Fruit fly (Drosophila melanogaster) whole organism, embryonic: Measurements from ENCODE around the gene CG7879.

Source experiments
- Antp ChIP-seq: fragments of 200-800 bp; sonication (Bioruptor generic); optimal IDR thresholded peaks from 3 replicates; lab custom pipeline; 2016; ENCODE audit warnings: missing biosample characterization, missing genetic modification characterization
- Bdp1 ChIP-seq: fragments of 200-800 bp; sonication (Bioruptor generic); optimal IDR thresholded peaks from 3 replicates; lab custom pipeline; 2016; ENCODE audit warnings: missing biosample characterization, missing genetic modification characterization
- CG10543 ChIP-seq: fragments of 200-800 bp; sonication (Bioruptor generic); optimal IDR thresholded peaks from 3 replicates; lab custom pipeline; 2017; ENCODE audit warnings: missing biosample characterization, mild to moderate bottlenecking, missing genetic modification characterization, moderate library complexity
- CG10565 ChIP-seq: fragments of 200-800 bp; sonication (Bioruptor generic); optimal IDR thresholded peaks from 3 replicates; lab custom pipeline; 2016; ENCODE audit warnings: missing biosample characterization, mild to moderate bottlenecking, missing genetic modification characterization
- CG14710 ChIP-seq: fragments of 200-800 bp; sonication (Bioruptor generic); optimal IDR thresholded peaks from 3 replicates; lab custom pipeline; 2019; ENCODE audit warnings: missing biosample characterization, mild to moderate bottlenecking, missing genetic modification characterization, moderate library complexity
- CG1647 ChIP-seq: fragments of 200-800 bp; sonication (Bioruptor generic); optimal IDR thresholded peaks from 3 replicates; lab custom pipeline; 2016; ENCODE audit warnings: missing biosample characterization, missing genetic modification characterization
- CG18476 ChIP-seq: fragments of 200-800 bp; sonication (Bioruptor generic); optimal IDR thresholded peaks from 2 replicates; lab custom pipeline; 2016; ENCODE audit warnings: missing biosample characterization, mild to moderate bottlenecking, missing genetic modification characterization
- CG18764 ChIP-seq: fragments of 200-800 bp; sonication (Bioruptor generic); optimal IDR thresholded peaks from 3 replicates; lab custom pipeline; 2016; ENCODE audit warnings: missing biosample characterization, missing genetic modification characterization
- CG3838 ChIP-seq: fragments of 200-800 bp; sonication (Bioruptor generic); optimal IDR thresholded peaks from 3 replicates; lab custom pipeline; 2016; ENCODE audit warnings: missing biosample characterization, missing genetic modification characterization
- CG4282 ChIP-seq: fragments of 200-800 bp; sonication (Bioruptor generic); optimal IDR thresholded peaks from 2 replicates; lab custom pipeline; 2016; ENCODE audit warnings: missing biosample characterization, missing genetic modification characterization
- CG4820 ChIP-seq: fragments of 200-800 bp; sonication (Bioruptor generic); optimal IDR thresholded peaks from 3 replicates; lab custom pipeline; 2016; ENCODE audit warnings: missing biosample characterization, missing genetic modification characterization
- CG6854 ChIP-seq: fragments of 200-800 bp; sonication (Bioruptor generic); optimal IDR thresholded peaks from 3 replicates; lab custom pipeline; 2017; ENCODE audit warnings: missing biosample characterization, mild to moderate bottlenecking, missing genetic modification characterization
- CG7928 ChIP-seq: fragments of 200-800 bp; sonication (Bioruptor generic); optimal IDR thresholded peaks from 2 replicates; lab custom pipeline; 2017; ENCODE audit warnings: missing biosample characterization, mild to moderate bottlenecking, missing genetic modification characterization
- CHES-1-like ChIP-seq: fragments of 200-800 bp; sonication (Bioruptor generic); optimal IDR thresholded peaks from 2 replicates; lab custom pipeline; 2016; ENCODE audit warnings: missing biosample characterization, missing genetic modification characterization
- Deaf1 ChIP-seq: fragments of 200-800 bp; optimal IDR thresholded peaks from 3 replicates; lab custom pipeline; 2019; ENCODE audit warnings: missing biosample characterization, mild to moderate bottlenecking, missing genetic modification characterization, moderate library complexity
- Fer2 ChIP-seq: fragments of 200-800 bp; sonication (Bioruptor generic); optimal IDR thresholded peaks from 2 replicates; lab custom pipeline; 2018; ENCODE audit warnings: missing biosample characterization, mild to moderate bottlenecking, missing genetic modification characterization, moderate library complexity
- Hey ChIP-seq: fragments of 200-800 bp; sonication (Bioruptor generic); optimal IDR thresholded peaks from 3 replicates; lab custom pipeline; 2018; ENCODE audit warnings: missing biosample characterization, mild to moderate bottlenecking, missing genetic modification characterization
- HmgD ChIP-seq: fragments of 200-800 bp; sonication (Bioruptor generic); optimal IDR thresholded peaks from 3 replicates; lab custom pipeline; 2016; ENCODE audit warnings: missing biosample characterization, missing genetic modification characterization
- HmgZ ChIP-seq: fragments of 200-800 bp; sonication (Bioruptor generic); optimal IDR thresholded peaks from 2 replicates; lab custom pipeline; 2018; ENCODE audit warnings: missing biosample characterization, mild to moderate bottlenecking, missing genetic modification characterization
- Hr3 ChIP-seq: fragments of 200-800 bp; sonication (Bioruptor generic); optimal IDR thresholded peaks from 3 replicates; lab custom pipeline; 2016; ENCODE audit warnings: missing biosample characterization, missing genetic modification characterization
- Hr78 ChIP-seq, 2 experiments: fragments of 200-800 bp in 1 of 2; fragments of >200 bp in 1 of 2; sonication (Bioruptor generic) in 1 of 2; optimal IDR thresholded peaks; 2 replicates each; lab custom pipeline; 2017 to 2019; ENCODE audit warnings: missing biosample characterization in 2 of 2, missing genetic modification characterization in 2 of 2, mild to moderate bottlenecking in 1 of 2, moderate library complexity in 1 of 2
- MTF-1 ChIP-seq: fragments of 200-800 bp; sonication (Bioruptor generic); optimal IDR thresholded peaks from 2 replicates; lab custom pipeline; 2018; ENCODE audit warnings: missing biosample characterization, mild to moderate bottlenecking, missing genetic modification characterization, borderline replicate concordance
- Mad ChIP-seq: fragments of 200-800 bp; sonication (Bioruptor generic); optimal IDR thresholded peaks from 2 replicates; lab custom pipeline; 2016; ENCODE audit warnings: missing biosample characterization, missing genetic modification characterization
- Med ChIP-seq: fragments of 200-800 bp; sonication (Bioruptor generic); peaks from one replicate; lab custom pipeline; 2016; ENCODE audit warnings: missing biosample characterization, missing genetic modification characterization, mild to moderate bottlenecking, inconsistent platforms, moderate library complexity
- Oaz ChIP-seq: fragments of 200-800 bp; sonication (Bioruptor generic); IDR thresholded peaks from 2 replicates; pipeline ENCODE4 v1.3.6; 2022; ENCODE audit warnings: missing biosample characterization, missing genetic modification characterization
- Pdp1 ChIP-seq, 2 experiments: fragments of 200-800 bp; sonication (Bioruptor generic); optimal IDR thresholded peaks; 3 replicates each; lab custom pipeline; 2016; ENCODE audit warnings: missing biosample characterization in 2 of 2, missing genetic modification characterization in 2 of 2, mild to moderate bottlenecking in 1 of 2, moderate library complexity in 1 of 2
- Ptx1 ChIP-seq: fragments of 200-800 bp; sonication (Bioruptor generic); IDR thresholded peaks from 2 replicates; pipeline ENCODE4 v1.3.6; 2022; ENCODE audit warnings: missing biosample characterization, missing genetic modification characterization
- Rfx ChIP-seq: fragments of 200-800 bp; sonication (Bioruptor generic); IDR thresholded peaks from 2 replicates; pipeline ENCODE4 v1.3.6; 2022; ENCODE audit warnings: missing biosample characterization, missing genetic modification characterization
- Sry-δ ChIP-seq: fragments of 200-800 bp; sonication (Bioruptor generic); optimal IDR thresholded peaks from 2 replicates; lab custom pipeline; 2016; ENCODE audit warnings: missing biosample characterization, missing genetic modification characterization
- Xrp1 ChIP-seq: fragments of 200-800 bp; sonication (Bioruptor generic); IDR thresholded peaks from 2 replicates; pipeline ENCODE4 v1.3.6; 2022; ENCODE audit warnings: missing biosample characterization, missing genetic modification characterization
- abd-A ChIP-seq: fragments of 200-800 bp; sonication (Bioruptor generic); optimal IDR thresholded peaks from 3 replicates; lab custom pipeline; 2019; ENCODE audit warnings: missing biosample characterization, mild to moderate bottlenecking, missing genetic modification characterization, moderate library complexity
- bbx ChIP-seq: fragments of 200-800 bp; sonication (Bioruptor generic); IDR thresholded peaks from 2 replicates; pipeline ENCODE4 v1.3.6; 2022; ENCODE audit warnings: missing biosample characterization, missing genetic modification characterization; ENCODE audit not compliant: partially characterized antibody
- bsh ChIP-seq, 2 experiments: fragments of 200-800 bp; sonication (Bioruptor generic); optimal IDR thresholded peaks; 2 replicates each; lab custom pipeline; 2017 to 2018; ENCODE audit warnings: mild to moderate bottlenecking in 2 of 2, missing biosample characterization in 2 of 2, missing genetic modification characterization in 2 of 2, moderate library complexity in 1 of 2
- btn ChIP-seq: fragments of 200-800 bp; sonication (Bioruptor generic); optimal IDR thresholded peaks from 2 replicates; lab custom pipeline; 2016; ENCODE audit warnings: missing biosample characterization, missing genetic modification characterization
- cas ChIP-seq: fragments of 200-800 bp; sonication (Bioruptor generic); IDR thresholded peaks from 2 replicates; pipeline ENCODE4 v1.3.6; 2022; ENCODE audit warnings: missing biosample characterization, missing genetic modification characterization
- chm ChIP-seq: fragments of 200-800 bp; sonication (Bioruptor generic); IDR thresholded peaks from 2 replicates; pipeline ENCODE4 v1.3.6; 2022; ENCODE audit warnings: missing biosample characterization, missing genetic modification characterization
- crc ChIP-seq: fragments of 200-800 bp; sonication (Bioruptor generic); optimal IDR thresholded peaks from 2 replicates; lab custom pipeline; 2016; ENCODE audit warnings: missing biosample characterization, missing genetic modification characterization
- cwo ChIP-seq: fragments of 200-800 bp; sonication (Bioruptor generic); optimal IDR thresholded peaks from 3 replicates; lab custom pipeline; 2017; ENCODE audit warnings: missing biosample characterization, missing genetic modification characterization, mild to moderate bottlenecking, moderate library complexity, missing genetic modification reagents
- dysf ChIP-seq: fragments of 200-800 bp; sonication (Bioruptor generic); IDR thresholded peaks from 3 replicates; pipeline ENCODE4 v1.3.6; 2022; ENCODE audit warnings: missing biosample characterization, missing genetic modification characterization
- exex ChIP-seq: fragments of 200-800 bp; sonication (Bioruptor generic); optimal IDR thresholded peaks from 4 replicates; lab custom pipeline; 2018; ENCODE audit warnings: missing biosample characterization, mild to moderate bottlenecking, missing genetic modification characterization, moderate library complexity
- fu2 ChIP-seq: fragments of 200-800 bp; sonication (Bioruptor generic); optimal IDR thresholded peaks from 2 replicates; lab custom pipeline; 2016; ENCODE audit warnings: missing biosample characterization, missing genetic modification characterization
- gem ChIP-seq: fragments of 200-800 bp; sonication (Bioruptor generic); optimal IDR thresholded peaks from 2 replicates; lab custom pipeline; 2019; ENCODE audit warnings: missing biosample characterization, mild to moderate bottlenecking, missing genetic modification characterization, moderate library complexity
- grn ChIP-seq: fragments of 200-800 bp; sonication (Bioruptor generic); optimal IDR thresholded peaks from 3 replicates; lab custom pipeline; 2017; ENCODE audit warnings: missing biosample characterization, missing genetic modification characterization
- hth ChIP-seq: fragments of >200 bp; optimal IDR thresholded peaks from 2 replicates; lab custom pipeline; 2017; ENCODE audit warnings: inconsistent platforms
- sens-2 ChIP-seq: fragments of 200-800 bp; sonication (Bioruptor generic); IDR thresholded peaks from 2 replicates; pipeline ENCODE4 v1.3.6; 2022; ENCODE audit warnings: missing biosample characterization, missing genetic modification characterization
- sob ChIP-seq: fragments of 200-800 bp; sonication (Bioruptor generic); IDR thresholded peaks from 2 replicates; pipeline ENCODE4 v1.3.6; 2022; ENCODE audit warnings: missing biosample characterization, missing genetic modification characterization
- stc ChIP-seq: fragments of 200-800 bp; sonication (Bioruptor generic); IDR thresholded peaks from 2 replicates; pipeline ENCODE4 v1.3.6; 2022; ENCODE audit warnings: missing biosample characterization, missing genetic modification characterization
- sug ChIP-seq: fragments of 200-800 bp; optimal IDR thresholded peaks from 2 replicates; lab custom pipeline; 2019; ENCODE audit warnings: missing biosample characterization, mild to moderate bottlenecking, missing genetic modification characterization, moderate library complexity
- tgo ChIP-seq: fragments of 200-800 bp; sonication (Bioruptor generic); IDR thresholded peaks from 3 replicates; pipeline ENCODE4 v1.3.6; 2022; ENCODE audit warnings: missing biosample characterization, missing genetic modification characterization
- tna ChIP-seq: fragments of 200-800 bp; sonication (Bioruptor generic); IDR thresholded peaks from 2 replicates; pipeline ENCODE4 v1.3.6; 2022; ENCODE audit warnings: missing biosample characterization, missing genetic modification characterization; ENCODE audit not compliant: partially characterized antibody

The CG7879 gene

dm6 chr3L:1548345-1548970, 19.9 kb downstream of the CG7879 start (continued):
- TF ChIP-seq Pdp1 (GFP tag; optimal IDR thresholded peaks at IDR 0.05; lab: Kevin White, UChicago) = peak; percentile 46 to 59
- peak; percentile 25 for TF ChIP-seq HmgZ (tag; lab: Kevin White, UChicago)
- peak; percentile 81 for TF ChIP-seq gem (tag; lab: Kevin White, UChicago)
- TF ChIP-seq stc (GFP tag; lab: Robert Waterston, UW) = no peak
- no peak for TF ChIP-seq cwo (GFP tag; lab: Kevin White, UChicago)
- no peak for TF ChIP-seq CG4282 (GFP tag; lab: Kevin White, UChicago)
- no peak for TF ChIP-seq bbx (GFP tag; lab: Robert Waterston, UW)
- TF ChIP-seq dysf (GFP tag; lab: Robert Waterston, UW) = peak; percentile 73
- peak; percentile 87 for TF ChIP-seq Med (GFP tag; lab: Kevin White, UChicago)
- TF ChIP-seq fu2 = peak; percentile 34
- TF ChIP-seq CG6854 (GFP tag; lab: Kevin White, UChicago) = peak; percentile 41
- peak; percentile 43 for TF ChIP-seq crc (GFP tag; lab: Kevin White, UChicago)
- TF ChIP-seq Antp (GFP tag; lab: Kevin White, UChicago) = peak; percentile 16
- TF ChIP-seq Xrp1 (GFP tag; lab: Robert Waterston, UW) = peak; percentile 46; the same call in 1 of the 2 replicates
- no peak for TF ChIP-seq sens-2 (GFP tag; lab: Robert Waterston, UW)
- no peak for TF ChIP-seq btn (GFP tag; lab: Kevin White, UChicago)
- TF ChIP-seq hth (lab: Kevin White, UChicago) = no peak
- no peak for TF ChIP-seq Sry-δ (GFP tag; lab: Kevin White, UChicago)
- TF ChIP-seq Deaf1 (tag; lab: Kevin White, UChicago) = peak; percentile 49
- 0 out of 2 replicates have a peak, but pooled peaks have one; percentile 17 for TF ChIP-seq Oaz
- TF ChIP-seq Ptx1 (GFP tag; lab: Robert Waterston, UW) = peak; percentile 36; the same call in 1 of the 2 replicates
- TF ChIP-seq HmgD (GFP tag; lab: Kevin White, UChicago) = no peak
- TF ChIP-seq abd-A (tag; lab: Kevin White, UChicago) = no peak
- peak; percentile 90 for TF ChIP-seq sug (tag; lab: Kevin White, UChicago)
- TF ChIP-seq grn (GFP tag; lab: Kevin White, UChicago) = peak; percentile 68
- TF ChIP-seq Hey (tag; lab: Kevin White, UChicago) = peak; percentile 24
- TF ChIP-seq CG7928 (GFP tag; lab: Kevin White, UChicago) = peak; percentile 18
- peak; percentile 25 for TF ChIP-seq Fer2 (tag; lab: Kevin White, UChicago)
- peak in 1 of 2 experiments; percentile 21 for TF ChIP-seq bsh (GFP tag; optimal IDR thresholded peaks at IDR 0.05; lab: Kevin White, UChicago)
- peak; percentile 45; the same call in 1 of the 3 replicates for TF ChIP-seq tgo (GFP tag; lab: Robert Waterston, UW)
- TF ChIP-seq CG14710 (tag; lab: Kevin White, UChicago) = peak; percentile 24
- TF ChIP-seq CG1647 = peak; percentile 20
- peak; percentile 27; the same call in 1 of the 2 replicates for TF ChIP-seq sob
- no peak for TF ChIP-seq Mad (GFP tag; lab: Kevin White, UChicago)
- no peak for TF ChIP-seq tna (GFP tag; lab: Robert Waterston, UW)
- no peak for TF ChIP-seq CG10565
- peak; percentile 21 for TF ChIP-seq MTF-1 (GFP tag; lab: Kevin White, UChicago)
- peak; percentile 98 for TF ChIP-seq exex (tag; lab: Kevin White, UChicago)
- TF ChIP-seq chm (GFP tag; lab: Robert Waterston, UW) = no peak
- TF ChIP-seq Bdp1 (GFP tag; lab: Kevin White, UChicago) = no peak
- no peak for TF ChIP-seq cas (GFP tag; lab: Robert Waterston, UW)
- peak; percentile 22 for TF ChIP-seq CG18764 (GFP tag; lab: Kevin White, UChicago)
- peak; percentile 37 for TF ChIP-seq CG4820 (GFP tag; lab: Kevin White, UChicago)
- peak; percentile 54; the same call in 1 of the 2 replicates for TF ChIP-seq Rfx (GFP tag; lab: Robert Waterston, UW)
- peak; percentile 53 for TF ChIP-seq Hr3 (GFP tag; lab: Kevin White, UChicago)
- TF ChIP-seq CHES-1-like (GFP tag; lab: Kevin White, UChicago) = no peak
- no peak for TF ChIP-seq CG3838 (GFP tag; lab: Kevin White, UChicago)
- no peak for TF ChIP-seq Hr78 (GFP tag; optimal IDR thresholded peaks at IDR 0.05; lab: Kevin White, UChicago)
- peak; percentile 35 for TF ChIP-seq CG10543
- peak; percentile 31 for TF ChIP-seq CG18476 (GFP tag; lab: Kevin White, UChicago)
